Worm (Caenorhabditis elegans) whole organism, mixed stage, embryonic: ENCODE results near the gene F20D6.6.

ENCODE experiments used
- M03D4.4 ChIP-seq: sonication (generic microtip); optimal IDR thresholded peaks from 2 replicates; lab custom pipeline; 2017; ENCODE audit warnings: mild to moderate bottlenecking, missing genetic modification characterization, missing compliant biosample characterization
- drap-1 ChIP-seq: fragments of 200-800 bp; sonication (Bioruptor generic); optimal IDR thresholded peaks from 3 replicates; lab custom pipeline; 2018; ENCODE audit warnings: mild to moderate bottlenecking, missing genetic modification characterization, missing compliant biosample characterization
- elt-3 ChIP-seq: fragments of 150-350 bp; optimal IDR thresholded peaks from 2 replicates; lab custom pipeline; 2014; ENCODE audit warnings: missing biosample characterization, missing genetic modification characterization
- ham-2 ChIP-seq: fragments of 200-800 bp; sonication (Bioruptor generic); optimal IDR thresholded peaks from 2 replicates; lab custom pipeline; 2018; ENCODE audit warnings: mild to moderate bottlenecking, missing genetic modification characterization, missing compliant biosample characterization
- lsy-2 ChIP-seq: fragments of 150-350 bp; optimal IDR thresholded peaks from 2 replicates; lab custom pipeline; 2014; ENCODE audit warnings: missing biosample characterization, missing genetic modification characterization
- mep-1 ChIP-seq: fragments of 150-350 bp; optimal IDR thresholded peaks from 2 replicates; lab custom pipeline; 2017; ENCODE audit warnings: missing biosample characterization, missing genetic modification reagents, missing genetic modification characterization, inconsistent platforms
- nhr-237 ChIP-seq: fragments of 150-350 bp; optimal IDR thresholded peaks from 2 replicates; lab custom pipeline; 2014; ENCODE audit warnings: missing biosample characterization, missing genetic modification characterization
- nhr-28 ChIP-seq: fragments of 150-350 bp; optimal IDR thresholded peaks from 2 replicates; lab custom pipeline; 2014; ENCODE audit warnings: missing biosample characterization, missing genetic modification characterization
- sem-2 ChIP-seq: fragments of 200-800 bp; sonication (Bioruptor generic); optimal IDR thresholded peaks from 2 replicates; lab custom pipeline; 2018; ENCODE audit warnings: mild to moderate bottlenecking, missing genetic modification characterization, missing compliant biosample characterization
- unc-120 ChIP-seq: sonication (generic microtip); optimal IDR thresholded peaks from 2 replicates; lab custom pipeline; 2017; ENCODE audit warnings: missing genetic modification characterization, missing compliant biosample characterization; ENCODE audit not compliant: poor library complexity, severe bottlenecking
- unc-39 ChIP-seq: fragments of 150-350 bp; optimal IDR thresholded peaks from 2 replicates; lab custom pipeline; 2014; ENCODE audit warnings: missing biosample characterization, missing genetic modification characterization
- unc-62 ChIP-seq: fragments of 150-350 bp; optimal IDR thresholded peaks from 2 replicates; lab custom pipeline; 2014; ENCODE audit warnings: missing biosample characterization, missing genetic modification reagents, missing genetic modification characterization
- ztf-11 ChIP-seq: fragments of 150-350 bp; optimal IDR thresholded peaks from 2 replicates; lab custom pipeline; 2014; ENCODE audit warnings: missing biosample characterization, missing genetic modification characterization

ce11 chrV:8183384-8183783, 23.7 kb downstream of the F20D6.6 start, which contains the start of gene srp-8:
- TF ChIP-seq nhr-237 (tag; lab: Kevin White, UChicago) (no peak), unc-62 (GFP tag; lab: Kevin White, UChicago) (no peak), M03D4.4 (tag; lab: Kevin White, UChicago) (no peak), nhr-28 (no peak), elt-3 (tag; lab: Kevin White, UChicago) (no peak), ham-2 (GFP tag; lab: Kevin White, UChicago) (no peak), ztf-11 (tag; lab: Kevin White, UChicago) (no peak), sem-2 (GFP tag; lab: Kevin White, UChicago) (no peak), drap-1 (GFP tag; lab: Kevin White, UChicago) (no peak), unc-39 (tag; lab: Kevin White, UChicago) (no peak), unc-120 (tag; lab: Kevin White, UChicago) (no peak), lsy-2 (tag; lab: Kevin White, UChicago) (no peak), mep-1 (no peak)
